Fruit fly (Drosophila melanogaster): ENCODE data around the gene CG31199.

The CG31199 gene

DNA sequence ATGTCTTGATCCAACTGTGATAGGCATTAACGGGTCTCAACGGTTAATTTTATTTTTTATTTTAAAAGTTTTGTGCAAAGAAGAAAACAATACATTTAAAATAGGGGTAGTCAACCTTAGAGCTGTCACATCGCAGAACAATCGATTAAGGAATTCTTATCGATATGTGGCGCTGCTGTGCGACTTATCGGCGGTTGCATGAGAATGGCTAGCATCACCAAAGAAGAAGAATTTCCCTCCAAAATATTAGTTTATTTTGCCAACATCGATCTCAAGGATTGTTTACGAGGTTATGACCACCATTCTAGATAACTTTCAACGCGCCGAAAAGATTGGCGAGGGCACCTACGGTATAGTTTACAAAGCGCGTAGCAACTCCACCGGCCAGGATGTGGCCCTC, 8.3 kb downstream of the CG31199 start, which contains the start of gene Cdk2 (continued):
- TF ChIP-seq CG32767 (GFP tag; IDR thresholded peaks at IDR 0.05) (no peak), amos (GFP tag; IDR thresholded peaks at IDR 0.05; ENCODE audit: partially characterized antibody) (peak; percentile 96), bowl (GFP tag; IDR thresholded peaks at IDR 0.05) (no peak), run (tag; optimal IDR thresholded peaks at IDR 0.05) (no peak), gsb-n (tag; optimal IDR thresholded peaks at IDR 0.05) (no peak), CG12769 (tag; optimal IDR thresholded peaks at IDR 0.05) (no peak), CG9876 (GFP tag; optimal IDR thresholded peaks at IDR 0.05) (no peak), CG31388 (GFP tag; optimal IDR thresholded peaks at IDR 0.05) (no peak), CG15073 (GFP tag; optimal IDR thresholded peaks at IDR 0.05) (no peak), CG7271 (tag; optimal IDR thresholded peaks at IDR 0.05) (no peak), CG16815 (GFP tag; optimal IDR thresholded peaks at IDR 0.05) (no peak), Max (GFP tag; optimal IDR thresholded peaks at IDR 0.05) (no peak), lmd (GFP tag; IDR thresholded peaks at IDR 0.05) (no peak), cato (GFP tag; optimal IDR thresholded peaks at IDR 0.05; ENCODE audit: borderline replicate concordance) (no peak), CG17829 (tag; optimal IDR thresholded peaks at IDR 0.05) (peak; percentile 14), zfh2 (GFP tag; optimal IDR thresholded peaks at IDR 0.05) (peak; percentile 7), Rfx (GFP tag; IDR thresholded peaks at IDR 0.05) (peak; percentile 46; the same call in 1 of the 2 replicates), Hand (GFP tag; optimal IDR thresholded peaks at IDR 0.05) (no peak), odd (GFP tag; optimal IDR thresholded peaks at IDR 0.05) (no peak), CG10979 (tag; optimal IDR thresholded peaks at IDR 0.05) (no peak), eve (GFP tag; optimal IDR thresholded peaks at IDR 0.05) (no peak), ac (GFP tag; optimal IDR thresholded peaks at IDR 0.05) (no peak), NC2α (GFP tag; optimal IDR thresholded peaks at IDR 0.05) (no peak), Stat92E (GFP tag; optimal IDR thresholded peaks at IDR 0.05) (no peak), CG9932 (GFP tag; IDR thresholded peaks at IDR 0.05) (peak; percentile 74), CG2116 (GFP tag; optimal IDR thresholded peaks at IDR 0.05) (peak; percentile 82), CG10654 (GFP tag; optimal IDR thresholded peaks at IDR 0.05) (no peak), CG33557 (GFP tag; optimal IDR thresholded peaks at IDR 0.05) (no peak), ssp (GFP tag; IDR thresholded peaks at IDR 0.05) (peak; percentile 51), PHDP (tag; optimal IDR thresholded peaks at IDR 0.05) (no peak), lab (GFP tag; optimal IDR thresholded peaks at IDR 0.05) (no peak), CG8924 (tag; optimal IDR thresholded peaks at IDR 0.05) (no peak), Hr51 (GFP tag; optimal IDR thresholded peaks at IDR 0.05) (peak in 1 of 2 experiments; percentile 22), Nf-YB (GFP tag; optimal IDR thresholded peaks at IDR 0.05) (no peak), bcd (GFP tag; optimal IDR thresholded peaks at IDR 0.05) (no peak), CG4617 (GFP tag; optimal IDR thresholded peaks at IDR 0.05; ENCODE audit: borderline replicate concordance) (peak; percentile 63), CG3065 (GFP tag; optimal IDR thresholded peaks at IDR 0.05) (no peak), dimm (GFP tag; IDR thresholded peaks at IDR 0.05) (no peak), Myb (GFP tag; optimal IDR thresholded peaks at IDR 0.05) (peak; percentile 53), Xbp1 (GFP tag; optimal IDR thresholded peaks at IDR 0.05) (peak; percentile 34), unpg (GFP tag; optimal IDR thresholded peaks at IDR 0.05) (no peak), Lpt (GFP tag; optimal IDR thresholded peaks at IDR 0.05) (no peak), CG11560 (tag; IDR thresholded peaks at IDR 0.05) (no peak), CG8089 (GFP tag; optimal IDR thresholded peaks at IDR 0.05) (no peak), CG1647 (GFP tag; optimal IDR thresholded peaks at IDR 0.05) (no peak), MBD-R2 (GFP tag; IDR thresholded peaks at IDR 0.05) (peak; percentile 98), Doc3 (GFP tag; IDR thresholded peaks at IDR 0.05; ENCODE audit: partially characterized antibody) (peak; percentile 82), CG3281 (GFP tag; optimal IDR thresholded peaks at IDR 0.05) (no peak), B-H2 (GFP tag; optimal IDR thresholded peaks at IDR 0.05) (no peak), eyg (GFP tag; optimal IDR thresholded peaks at IDR 0.05) (no peak), Dp (GFP tag; optimal IDR thresholded peaks at IDR 0.05) (peak; percentile 78)
